Worm (Caenorhabditis elegans): ENCODE measurements around the gene phat-3.

ce11 chrV:3994048-3994447, 49.7 kb upstream of the phat-3 start, which contains the start of gene K09D9.9:
- no peak for TF ChIP-seq ztf-23 (GFP tag; IDR thresholded peaks at IDR 0.05)
- TF ChIP-seq cog-1 (tag; optimal IDR thresholded peaks at IDR 0.05), result no peak
- TF ChIP-seq klf-2 (GFP tag; conservative IDR thresholded peaks at IDR 0.05), result no peak
- TF ChIP-seq med-1 (GFP tag; optimal IDR thresholded peaks at IDR 0.05; ENCODE audit: insufficient read depth), result no peak
- no peak for TF ChIP-seq T22C8.4 (GFP tag; IDR thresholded peaks at IDR 0.05)
- TF ChIP-seq ztf-29 (GFP tag; IDR thresholded peaks at IDR 0.05), result no peak
- TF ChIP-seq flt-1 (GFP tag; IDR thresholded peaks at IDR 0.05), result no peak
